Worm (Caenorhabditis elegans) whole organism, L1 larva: ENCODE data around the gene tbc-7.

ENCODE experiments used
- ceh-82 ChIP-seq, 3 experiments: fragments of 150-350 bp in 1 of 3; sonication (generic microtip) in 2 of 3; optimal IDR thresholded peaks; 2 replicates each; lab custom pipeline; 2014 to 2017; ENCODE audit warnings: missing biosample characterization in 3 of 3, missing genetic modification characterization in 3 of 3
- ceh-90 ChIP-seq: sonication (generic microtip); optimal IDR thresholded peaks from 2 replicates; lab custom pipeline; 2016; ENCODE audit warnings: missing genetic modification characterization, missing compliant biosample characterization
- fos-1 ChIP-seq: fragments of 150-350 bp; optimal IDR thresholded peaks from 2 replicates; lab custom pipeline; 2014; ENCODE audit warnings: missing biosample characterization, missing genetic modification characterization
- lin-13 ChIP-seq: fragments of 150-350 bp; optimal IDR thresholded peaks from 2 replicates; lab custom pipeline; 2014; ENCODE audit warnings: missing biosample characterization, missing genetic modification reagents, missing genetic modification characterization
- mep-1 ChIP-seq: fragments of 150-350 bp; optimal IDR thresholded peaks from 2 replicates; lab custom pipeline; 2014; ENCODE audit warnings: missing biosample characterization, missing genetic modification characterization
- nhr-11 ChIP-seq: fragments of 150-350 bp; optimal IDR thresholded peaks from 2 replicates; lab custom pipeline; 2014; ENCODE audit warnings: missing biosample characterization, missing genetic modification characterization
- nhr-19 ChIP-seq: fragments of 200-800 bp; sonication (Bioruptor generic); conservative IDR thresholded peaks from 2 replicates; pipeline ENCODE4 v1.3.6; 2022; ENCODE audit warnings: missing genetic modification characterization, missing compliant biosample characterization
- nhr-90 ChIP-seq: sonication (generic microtip); optimal IDR thresholded peaks from 2 replicates; lab custom pipeline; 2016; ENCODE audit warnings: mild to moderate bottlenecking, missing genetic modification characterization, missing compliant biosample characterization; ENCODE audit not compliant: poor library complexity
- tlp-1 ChIP-seq: fragments of 150-350 bp; optimal IDR thresholded peaks from 2 replicates; lab custom pipeline; 2014; ENCODE audit warnings: missing biosample characterization, missing genetic modification characterization
- unc-130 ChIP-seq: fragments of 150-350 bp; optimal IDR thresholded peaks from 2 replicates; lab custom pipeline; 2017; ENCODE audit warnings: missing biosample characterization, missing genetic modification characterization, inconsistent platforms
- vab-15 ChIP-seq: sonication (generic microtip); optimal IDR thresholded peaks from 2 replicates; lab custom pipeline; 2017; ENCODE audit warnings: missing genotype, mild to moderate bottlenecking, missing genetic modification characterization, missing compliant biosample characterization
- xbp-1 ChIP-seq: sonication (generic microtip); optimal IDR thresholded peaks from 2 replicates; lab custom pipeline; 2016; ENCODE audit warnings: missing genetic modification characterization, missing compliant biosample characterization

DNA sequence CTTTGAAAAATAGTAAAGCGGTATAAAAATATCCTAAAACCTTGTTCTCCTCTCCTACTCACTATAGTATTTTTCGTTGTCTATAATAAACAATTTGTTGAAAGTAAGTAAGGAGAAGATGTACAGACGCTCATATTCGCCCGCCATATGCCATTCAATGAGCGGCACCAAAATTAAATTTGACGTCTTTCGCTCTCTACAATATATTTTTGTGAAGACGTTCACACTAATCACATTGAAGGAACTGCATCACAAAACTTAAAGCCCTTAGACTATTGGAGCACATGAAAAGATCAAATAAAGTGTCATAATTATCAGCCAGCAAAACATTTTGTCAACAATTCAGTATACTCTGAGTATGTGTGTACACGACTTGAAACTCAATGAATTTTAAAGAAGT, 2.3 kb upstream of the tbc-7 start:
- TF ChIP-seq vab-15 (no peak), ceh-82 (tag; optimal IDR thresholded peaks at IDR 0.05; lab: Kevin White, UChicago) (no peak), ceh-90 (tag; lab: Kevin White, UChicago) (no peak), nhr-11 (tag; lab: Kevin White, UChicago) (no peak), lin-13 (GFP tag; lab: Kevin White, UChicago) (no peak), nhr-90 (tag; lab: Kevin White, UChicago) (no peak), mep-1 (tag; lab: Kevin White, UChicago) (no peak), nhr-19 (no peak), xbp-1 (tag; lab: Kevin White, UChicago) (no peak), fos-1 (no peak), tlp-1 (tag; lab: Kevin White, UChicago) (no peak), unc-130 (tag; lab: Kevin White, UChicago) (no peak)
